Worm (Caenorhabditis elegans) whole organism, midembryonic: ENCODE results near the gene C08B6.14.

ENCODE experiments used
- T22C8.4 ChIP-seq: fragments of 200-800 bp; sonication (Bioruptor generic); IDR thresholded peaks from 2 replicates; pipeline ENCODE4 v1.3.6; 2022; ENCODE audit warnings: missing genetic modification characterization, missing compliant biosample characterization
- cog-1 ChIP-seq: sonication (generic microtip); optimal IDR thresholded peaks from 2 replicates; lab custom pipeline; 2016; ENCODE audit warnings: missing genetic modification characterization, missing compliant biosample characterization
- flt-1 ChIP-seq: fragments of 200-800 bp; sonication (Bioruptor generic); IDR thresholded peaks from 2 replicates; pipeline ENCODE4 v1.3.6; 2022; ENCODE audit warnings: missing genetic modification characterization, missing compliant biosample characterization
- klf-2 ChIP-seq: fragments of 200-800 bp; sonication (Bioruptor generic); conservative IDR thresholded peaks from 2 replicates; pipeline ENCODE4 v1.3.6; 2022; ENCODE audit warnings: missing genetic modification reagents, missing genetic modification characterization, missing compliant biosample characterization
- med-1 ChIP-seq: sonication (generic microtip); optimal IDR thresholded peaks from 2 replicates; lab custom pipeline; 2017; ENCODE audit warnings: missing genetic modification characterization, mild to moderate bottlenecking, missing compliant biosample characterization, antibody characterized with exemption, missing genetic modification reagents; ENCODE audit not compliant: insufficient read depth
- ref-1 ChIP-seq: fragments of 200-800 bp; sonication (Bioruptor generic); conservative IDR thresholded peaks from 2 replicates; pipeline ENCODE4 v1.3.6; 2022; ENCODE audit warnings: missing genetic modification reagents, missing genetic modification characterization, missing compliant biosample characterization
- tab-1 ChIP-seq: fragments of 200-800 bp; sonication (Bioruptor generic); IDR thresholded peaks from 2 replicates; pipeline ENCODE4 v1.3.6; 2022; ENCODE audit warnings: missing genetic modification characterization, missing compliant biosample characterization
- ztf-23 ChIP-seq: fragments of 200-800 bp; sonication (Bioruptor generic); IDR thresholded peaks from 2 replicates; pipeline ENCODE4 v1.3.6; 2022; ENCODE audit warnings: missing genetic modification reagents, missing genetic modification characterization, missing compliant biosample characterization
- ztf-29 ChIP-seq: fragments of 200-800 bp; sonication (Bioruptor generic); IDR thresholded peaks from 2 replicates; pipeline ENCODE4 v1.3.6; 2022; ENCODE audit warnings: missing genetic modification reagents, missing genetic modification characterization, missing compliant biosample characterization

DNA sequence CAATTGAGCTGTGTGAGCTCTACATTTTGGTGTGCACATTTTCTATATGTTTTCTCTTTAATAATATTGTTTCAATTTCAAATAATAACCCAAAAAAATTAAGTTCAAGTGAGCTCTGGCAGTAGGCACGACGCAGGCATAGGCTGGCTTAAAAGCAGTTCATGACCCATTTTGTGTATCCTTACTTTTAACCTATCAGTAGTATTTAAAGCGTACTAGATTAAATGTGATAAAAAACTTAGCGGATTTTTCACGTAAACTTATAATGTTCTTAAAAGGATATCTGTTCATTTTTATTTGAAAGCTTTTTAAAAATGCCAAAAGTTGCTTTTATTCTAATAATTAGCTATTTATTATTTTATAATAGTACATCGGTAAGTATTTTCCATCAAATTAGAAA is 21.5 kb upstream of the C08B6.14 start, which contains the start of gene C08B6.6:
- TF ChIP-seq tab-1 (GFP tag; lab: Robert Waterston, UW) (no peak), flt-1 (no peak), T22C8.4 (GFP tag; lab: Robert Waterston, UW) (no peak), ztf-29 (GFP tag; lab: Robert Waterston, UW) (no peak), ref-1 (GFP tag; lab: Robert Waterston, UW) (no peak), klf-2 (GFP tag; lab: Robert Waterston, UW) (no peak), ztf-23 (GFP tag; lab: Robert Waterston, UW) (no peak), cog-1 (tag; lab: Kevin White, UChicago) (no peak), med-1 (GFP tag; lab: Kevin White, UChicago) (no peak)
